Worm (Caenorhabditis elegans): ENCODE results near the gene C37C3.1.

The C37C3.1 gene

DNA sequence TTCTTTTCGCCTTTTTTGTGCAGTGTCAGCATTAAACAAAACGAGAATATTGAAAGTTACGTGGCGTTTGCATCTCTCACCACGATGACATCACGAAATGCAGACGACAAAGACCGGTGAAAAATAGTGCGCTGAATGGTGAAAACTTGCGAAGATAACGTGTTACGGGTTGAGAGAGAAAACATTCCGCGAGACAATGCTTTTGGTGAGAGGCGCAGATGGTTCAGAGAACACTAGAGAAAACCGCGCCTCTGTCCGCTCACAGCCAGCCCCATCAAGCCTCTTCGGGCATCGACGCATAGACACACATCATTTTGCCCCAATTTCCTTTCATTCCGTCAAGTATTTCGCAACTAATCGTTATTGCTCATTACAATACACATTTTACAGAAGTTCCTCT lies 3.2 kb upstream of the C37C3.1 start, which contains the start of the genes C37C3.9 and C37C3.18 (continued):
- TF ChIP-seq akir-1 (GFP tag; optimal IDR thresholded peaks at IDR 0.05) (peak; percentile 50), K12H6.12 (tag; optimal IDR thresholded peaks at IDR 0.05) (peak; percentile 62), hmg-1.2 (GFP tag; IDR thresholded peaks at IDR 0.05) (peak; percentile 96), nhr-80 (tag; optimal IDR thresholded peaks at IDR 0.05) (peak; percentile 71), somi-1 (GFP tag; optimal IDR thresholded peaks at IDR 0.05) (peak; percentile 50), ztf-22 (GFP tag; optimal IDR thresholded peaks at IDR 0.05) (peak; percentile 16), ztf-25 (GFP tag; IDR thresholded peaks at IDR 0.05) (no peak), attf-5 (GFP tag; optimal IDR thresholded peaks at IDR 0.05) (peak; percentile 65), F49E8.2 (tag; optimal IDR thresholded peaks at IDR 0.05; ENCODE audit: insufficient read depth) (no peak), let-607 (tag; optimal IDR thresholded peaks at IDR 0.05) (peak; percentile 73 to 90), nfyb-1 (GFP tag; IDR thresholded peaks at IDR 0.05) (peak; percentile 86), zfh-2 (GFP tag; conservative IDR thresholded peaks at IDR 0.05) (peak; percentile 93), egrh-3 (GFP tag; IDR thresholded peaks at IDR 0.05) (0 out of 2 replicates have a peak, but pooled peaks have one; percentile 27)

DNA sequence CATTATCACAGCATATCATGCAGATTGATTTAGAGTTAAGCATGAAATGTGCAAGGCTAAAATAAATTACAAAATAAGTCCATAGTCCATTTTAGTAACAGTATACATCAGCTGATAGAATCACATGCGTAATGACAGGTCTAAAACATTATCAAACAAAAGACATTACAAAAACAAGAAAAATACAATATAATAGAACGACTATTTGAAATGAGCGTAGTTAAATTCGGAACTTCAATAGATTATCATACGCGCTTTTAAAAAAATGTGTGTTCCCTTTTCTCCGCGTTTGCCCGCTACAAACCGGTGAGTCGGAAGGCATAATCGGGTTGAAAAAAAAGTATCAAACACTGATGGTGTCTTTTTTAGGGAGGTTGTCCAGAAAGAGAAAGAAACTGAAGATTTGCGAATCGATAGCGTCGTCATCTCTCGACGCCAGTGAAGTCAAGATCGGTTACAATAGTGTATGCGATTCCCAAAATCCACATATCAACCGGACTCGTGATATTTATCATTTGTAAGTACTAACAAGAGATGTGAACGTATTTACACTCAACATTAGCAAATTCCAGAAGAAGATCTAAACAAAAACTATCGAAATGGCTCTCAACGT lies 2.3 kb upstream of the C37C3.1 start, which contains the start of gene C37C3.2:
Gene C37C3.2, plus strand, starts transcription at position 563 of the 613 bp plus-strand sequence.
- no peak for TF ChIP-seq nhr-120 (GFP tag; IDR thresholded peaks at IDR 0.05)
- TF ChIP-seq lin-54 (GFP tag; optimal IDR thresholded peaks at IDR 0.05): no peak
- no peak for TF ChIP-seq madf-3 (GFP tag; IDR thresholded peaks at IDR 0.05)
- no peak for TF ChIP-seq F33H1.4 (GFP tag; IDR thresholded peaks at IDR 0.05)
- TF ChIP-seq F49E8.2 (tag; optimal IDR thresholded peaks at IDR 0.05; ENCODE audit: insufficient read depth): no peak
- no peak for TF ChIP-seq efl-1 (GFP tag; optimal IDR thresholded peaks at IDR 0.05)
- TF ChIP-seq K11D2.4 (GFP tag; IDR thresholded peaks at IDR 0.05): no peak
- TF ChIP-seq gei-17 (GFP tag; optimal IDR thresholded peaks at IDR 0.05): no peak
- no peak for TF ChIP-seq somi-1 (GFP tag; optimal IDR thresholded peaks at IDR 0.05)
- no peak for TF ChIP-seq K12H6.12 (tag; optimal IDR thresholded peaks at IDR 0.05)
- TF ChIP-seq hrde-1 (tag; optimal IDR thresholded peaks at IDR 0.05; ENCODE audit: borderline replicate concordance): no peak
- TF ChIP-seq ztf-3 (GFP tag; optimal IDR thresholded peaks at IDR 0.05): no peak
- no peak for TF ChIP-seq B0035.1 (tag; optimal IDR thresholded peaks at IDR 0.05)
- TF ChIP-seq cebp-2 (GFP tag; IDR thresholded peaks at IDR 0.05): no peak
- no peak for TF ChIP-seq sea-2 (GFP tag; IDR thresholded peaks at IDR 0.05)
- no peak for TF ChIP-seq rec-8 (tag; optimal IDR thresholded peaks at IDR 0.05)
- TF ChIP-seq madf-6 (GFP tag; IDR thresholded peaks at IDR 0.05): no peak
- TF ChIP-seq nfya-1 (tag; optimal IDR thresholded peaks at IDR 0.05; ENCODE audit: borderline replicate concordance, insufficient read depth): no peak
- TF ChIP-seq Y53F4B.3 (GFP tag; IDR thresholded peaks at IDR 0.05): no peak
- no peak for TF ChIP-seq ztf-26 (tag; optimal IDR thresholded peaks at IDR 0.05)

DNA sequence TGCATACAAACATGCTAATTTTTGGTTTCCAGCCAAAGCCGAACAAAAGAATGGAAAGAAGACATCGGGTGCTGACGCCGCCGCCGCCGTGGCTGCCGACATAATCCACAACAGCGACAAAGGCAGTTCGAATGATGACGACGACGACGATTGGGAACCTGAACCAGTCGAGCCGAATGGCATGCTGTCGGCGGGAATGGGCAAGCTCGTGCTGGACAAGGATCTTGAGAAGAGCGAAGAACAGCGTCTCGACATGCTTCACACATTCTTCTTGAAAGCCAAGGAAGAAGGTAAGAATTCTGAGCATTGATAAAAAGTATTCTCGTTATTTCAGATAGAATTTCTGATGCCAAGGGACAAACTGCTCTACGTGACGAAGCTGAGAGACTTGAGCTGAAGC lies 1.1 kb upstream of the C37C3.1 start:
- TF ChIP-seq zfh-2 (GFP tag; conservative IDR thresholded peaks at IDR 0.05) (peak; percentile 62), ztf-25 (GFP tag; IDR thresholded peaks at IDR 0.05) (no peak)

DNA sequence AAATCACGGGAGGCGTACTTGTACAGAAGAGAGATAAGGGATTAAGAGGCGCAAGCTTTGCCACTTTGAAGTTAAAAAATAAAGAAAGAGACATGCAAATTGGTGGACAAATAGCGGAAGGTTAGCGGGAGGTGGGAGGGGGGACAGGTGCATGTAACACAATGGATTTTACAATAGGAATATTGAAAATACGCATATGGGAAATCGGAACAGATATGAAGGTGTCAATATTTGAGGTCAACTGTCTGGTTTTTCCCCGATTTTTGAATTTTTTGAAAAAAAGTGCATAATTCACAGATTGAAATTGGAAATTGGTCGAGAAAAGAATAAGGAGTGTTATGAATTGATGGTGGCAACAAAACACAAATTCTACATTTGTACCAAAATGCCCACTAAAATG lies 4.0 kb downstream of the C37C3.1 start, which contains the start of gene C37C3.17:
Gene C37C3.17, minus strand, starts transcription at position 101 of the 400 bp plus-strand sequence.
- TF ChIP-seq efl-1 (GFP tag; optimal IDR thresholded peaks at IDR 0.05) (no peak), zim-3 (tag; optimal IDR thresholded peaks at IDR 0.05) (no peak), ets-4 (GFP tag; optimal IDR thresholded peaks at IDR 0.05) (no peak), attf-5 (GFP tag; optimal IDR thresholded peaks at IDR 0.05) (no peak), let-607 (tag; optimal IDR thresholded peaks at IDR 0.05) (no peak)
